Fruit fly (Drosophila melanogaster) whole organism, embryonic: ENCODE measurements around the gene Hex-t2.

Experiments
- CG12219 ChIP-seq: fragments of 200-800 bp; sonication (Bioruptor generic); optimal IDR thresholded peaks from 3 replicates; lab custom pipeline; 2018; ENCODE audit warnings: missing biosample characterization, mild to moderate bottlenecking, missing genetic modification characterization
- CG16779 ChIP-seq: fragments of 200-800 bp; sonication (Bioruptor generic); IDR thresholded peaks from 2 replicates; pipeline ENCODE4 v1.3.6; 2022; ENCODE audit warnings: missing biosample characterization, missing genetic modification characterization
- CG18619 ChIP-seq: fragments of 200-800 bp; sonication (Bioruptor generic); optimal IDR thresholded peaks from 3 replicates; lab custom pipeline; 2017; ENCODE audit warnings: missing biosample characterization, mild to moderate bottlenecking, missing genetic modification characterization
- CG2116 ChIP-seq: fragments of 200-800 bp; sonication (Bioruptor generic); optimal IDR thresholded peaks from 3 replicates; lab custom pipeline; 2018; ENCODE audit warnings: missing biosample characterization, mild to moderate bottlenecking, missing genetic modification characterization
- CG4360 ChIP-seq: fragments of 200-800 bp; sonication (Bioruptor generic); IDR thresholded peaks from 2 replicates; pipeline ENCODE4 v1.3.6; 2022; ENCODE audit warnings: missing biosample characterization, missing genetic modification characterization
- Sin3A ChIP-seq: fragments of >200 bp; optimal IDR thresholded peaks from 2 replicates; lab custom pipeline; 2018
- lov ChIP-seq, 2 experiments: fragments of 200-800 bp in 1 of 2; fragments of >200 bp in 1 of 2; sonication (Bioruptor generic) in 1 of 2; IDR thresholded peaks in 1 of 2; optimal IDR thresholded peaks in 1 of 2; 2 replicates in 1 of 2; 3 replicates in 1 of 2; pipeline versions ENCODE4 v1.3.6 to Lab custom; 2017 to 2022; ENCODE audit warnings: missing biosample characterization in 1 of 2, missing genetic modification characterization in 1 of 2
- slou ChIP-seq: fragments of 200-800 bp; sonication (Bioruptor generic); optimal IDR thresholded peaks from 3 replicates; lab custom pipeline; 2016; ENCODE audit warnings: missing biosample characterization, missing genetic modification characterization

- TF ChIP-seq CG18619 (GFP tag; lab: Kevin White, UChicago) (no peak), lov (optimal IDR thresholded peaks at IDR 0.05; lab: Kevin White, UChicago) (no peak), lov (GFP tag; IDR thresholded peaks at IDR 0.05; lab: Robert Waterston, UW) (no peak), CG2116 (GFP tag; lab: Kevin White, UChicago) (no peak), CG4360 (GFP tag; lab: Robert Waterston, UW) (no peak), slou (GFP tag; lab: Kevin White, UChicago) (no peak), Sin3A (lab: Kevin White, UChicago) (no peak), CG12219 (GFP tag; lab: Kevin White, UChicago) (no peak), CG16779 (no peak)
These were observed 14.7 kb downstream of the Hex-t2 start for dm6 chr3R:26465121-26465520.
